Comparison of ENCODE assay signal across 5 fruit fly cellular contexts in the genomic region with DNA sequence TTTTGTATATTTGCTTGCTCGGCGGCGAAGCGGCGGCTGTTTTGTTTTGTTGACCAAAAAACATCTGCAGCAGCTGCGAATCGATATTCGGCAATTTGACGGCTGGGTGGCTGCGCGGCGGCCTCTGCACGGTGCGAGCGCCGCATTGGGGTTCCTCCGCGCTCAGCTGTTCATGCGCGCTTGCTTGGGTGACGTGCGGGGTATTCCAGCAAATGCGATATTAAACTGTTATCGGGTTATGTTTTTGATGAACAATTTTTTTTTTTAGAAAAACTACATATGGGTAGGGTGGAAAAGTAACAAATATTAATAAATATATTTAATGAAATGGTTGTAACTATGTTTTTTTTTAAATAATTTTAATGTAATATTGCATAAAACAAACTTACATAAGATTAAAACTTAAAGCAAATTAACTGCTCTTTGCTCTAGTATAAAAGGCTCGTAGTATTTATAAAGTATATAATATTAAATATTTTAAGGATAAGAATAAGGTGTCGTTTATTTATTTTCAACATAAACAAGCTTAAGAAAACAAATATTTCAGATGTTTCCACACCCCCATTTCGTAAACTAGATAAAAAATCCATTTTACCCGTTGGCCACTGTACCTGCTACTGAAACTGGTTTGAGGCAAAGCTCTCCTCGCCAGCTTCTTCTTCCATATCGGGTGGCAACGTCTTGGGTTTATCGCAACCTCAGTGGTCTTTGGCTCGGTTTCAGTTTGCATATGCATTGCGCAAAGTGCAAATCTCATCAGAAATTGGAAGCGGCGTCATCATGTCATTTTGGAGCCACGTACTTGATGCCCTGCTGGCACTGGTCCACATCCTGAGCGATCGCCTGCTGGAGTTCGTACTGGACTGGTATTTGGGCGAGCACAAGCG.
TF ChIP-seq lines count a peak whose summit lies in the region.

A gene (minus strand): TSS at position 159 of the 887 bp plus-strand sequence.
A gene (plus strand): TSS at position 683 of the 887 bp plus-strand sequence.

TF ChIP-seq in whole organism, adult, 20 proteins besides CTCF, POLR2A, EP300 and RAD21 (continued from another document):
- TF ChIP-seq Clk (GFP tag; optimal IDR thresholded peaks at IDR 0.05; lab: Kevin White, UChicago) (peak; percentile 28), kay (GFP tag; lab: Kevin White, UChicago; ENCODE audit: borderline replicate concordance) (no peak), CG33017 (tag; optimal IDR thresholded peaks at IDR 0.05; lab: Kevin White, UChicago) (peak; percentile 34), Hr96 (GFP tag; optimal IDR thresholded peaks at IDR 0.05; lab: Kevin White, UChicago) (no peak), CG7101 (tag; optimal IDR thresholded peaks at IDR 0.05; lab: Kevin White, UChicago) (peak; percentile 56)

TF ChIP-seq in whole organism, embryonic, 481 proteins besides CTCF, POLR2A, EP300 and RAD21 (continued from another document and continues in another):
- peak; percentile 85 for TF ChIP-seq CG3847 (GFP tag; IDR thresholded peaks at IDR 0.05; lab: Robert Waterston, UW)
- TF ChIP-seq dati (GFP tag; IDR thresholded peaks at IDR 0.05; lab: Robert Waterston, UW): no peak
- no peak for TF ChIP-seq fd102C (GFP tag; optimal IDR thresholded peaks at IDR 0.05; lab: Kevin White, UChicago)
- TF ChIP-seq CG2678 (tag; optimal IDR thresholded peaks at IDR 0.05; lab: Kevin White, UChicago): peak; percentile 64
- TF ChIP-seq CG13296 (GFP tag; optimal IDR thresholded peaks at IDR 0.05; lab: Kevin White, UChicago): peak; percentile 56
- peak; percentile 85 for TF ChIP-seq ssp (GFP tag; IDR thresholded peaks at IDR 0.05; lab: Robert Waterston, UW)
- TF ChIP-seq CG12071 (GFP tag; optimal IDR thresholded peaks at IDR 0.05; lab: Kevin White, UChicago): no peak
- TF ChIP-seq gfzf (GFP tag; optimal IDR thresholded peaks at IDR 0.05; lab: Kevin White, UChicago): peak; percentile 21
- TF ChIP-seq ase (GFP tag; IDR thresholded peaks at IDR 0.05; lab: Robert Waterston, UW): peak; percentile 78; the same call in 2 of the 3 replicates
- peak; percentile 54 for TF ChIP-seq NC2β (GFP tag; optimal IDR thresholded peaks at IDR 0.05; lab: Kevin White, UChicago)
- peak; percentile 41; the same call in 1 of the 2 replicates for TF ChIP-seq al (GFP tag; IDR thresholded peaks at IDR 0.05; lab: Robert Waterston, UW)
- peak; percentile 30 for TF ChIP-seq CG1647 (GFP tag; optimal IDR thresholded peaks at IDR 0.05; lab: Kevin White, UChicago)
- peak; percentile 68 for TF ChIP-seq CG8924 (tag; optimal IDR thresholded peaks at IDR 0.05; lab: Kevin White, UChicago)
- TF ChIP-seq Fer2 (tag; optimal IDR thresholded peaks at IDR 0.05; lab: Kevin White, UChicago): peak; percentile 27
- peak; percentile 19 for TF ChIP-seq CG10431 (GFP tag; optimal IDR thresholded peaks at IDR 0.05; lab: Kevin White, UChicago)
- TF ChIP-seq seq (GFP tag; IDR thresholded peaks at IDR 0.05; lab: Robert Waterston, UW): no peak; the same call in 1 of the 2 replicates
- no peak for TF ChIP-seq sd (tag; optimal IDR thresholded peaks at IDR 0.05; lab: Kevin White, UChicago)
- no peak for TF ChIP-seq CG3407 (GFP tag; optimal IDR thresholded peaks at IDR 0.05; lab: Kevin White, UChicago)
- peak; percentile 67 for TF ChIP-seq CG2712 (tag; optimal IDR thresholded peaks at IDR 0.05; lab: Kevin White, UChicago)
- peak; percentile 22; the same call in 1 of the 2 replicates for TF ChIP-seq CG2129 (GFP tag; IDR thresholded peaks at IDR 0.05; lab: Robert Waterston, UW; ENCODE audit: partially characterized antibody)
- no peak for TF ChIP-seq disco-r (GFP tag; optimal IDR thresholded peaks at IDR 0.05; lab: Kevin White, UChicago)
- no peak for TF ChIP-seq schlank (tag; optimal IDR thresholded peaks at IDR 0.05; lab: Kevin White, UChicago)
- TF ChIP-seq CG42726 (GFP tag; IDR thresholded peaks at IDR 0.05; lab: Robert Waterston, UW; ENCODE audit: partially characterized antibody): peak; percentile 55; the same call in 1 of the 2 replicates
- no peak for TF ChIP-seq toy (GFP tag; IDR thresholded peaks at IDR 0.05; lab: Robert Waterston, UW)
- TF ChIP-seq Dref (GFP tag; IDR thresholded peaks at IDR 0.05; lab: Robert Waterston, UW): peak; percentile 62
- TF ChIP-seq CG6765 (GFP tag; optimal IDR thresholded peaks at IDR 0.05; lab: Kevin White, UChicago): no peak
- no peak for TF ChIP-seq CG2199 (GFP tag; IDR thresholded peaks at IDR 0.05; lab: Robert Waterston, UW)

TF ChIP-seq in whole organism, prepupa, 60 proteins besides CTCF, POLR2A, EP300 and RAD21 (continued from another document and continues in another):
- TF ChIP-seq Sox15 (GFP tag; optimal IDR thresholded peaks at IDR 0.05; lab: Kevin White, UChicago) (no peak), Eip78C (GFP tag; lab: Kevin White, UChicago) (peak; percentile 44), fkh (GFP tag; optimal IDR thresholded peaks at IDR 0.05; lab: Kevin White, UChicago) (peak; percentile 49), ss (GFP tag; optimal IDR thresholded peaks at IDR 0.05; lab: Kevin White, UChicago) (peak in 1 of 2 experiments; percentile 24), CG34406 (GFP tag; optimal IDR thresholded peaks at IDR 0.05; lab: Kevin White, UChicago) (peak; percentile 44), Eip75B (GFP tag; optimal IDR thresholded peaks at IDR 0.05; lab: Kevin White, UChicago) (no peak), CG8319 (GFP tag; optimal IDR thresholded peaks at IDR 0.05; lab: Kevin White, UChicago) (peak; percentile 5), Gug (GFP tag; IDR thresholded peaks at IDR 0.05; lab: Robert Waterston, UW) (no peak), CG6854 (GFP tag; optimal IDR thresholded peaks at IDR 0.05; lab: Kevin White, UChicago) (peak; percentile 21), Ets21C (GFP tag; optimal IDR thresholded peaks at IDR 0.05; lab: Kevin White, UChicago) (peak; percentile 1), CG7368 (GFP tag; optimal IDR thresholded peaks at IDR 0.05; lab: Kevin White, UChicago) (no peak), esn (GFP tag; optimal IDR thresholded peaks at IDR 0.05; lab: Kevin White, UChicago) (peak; percentile 26), CG6163 (GFP tag; IDR thresholded peaks at IDR 0.05; lab: Robert Waterston, UW) (peak; percentile 63), Smox (GFP tag; optimal IDR thresholded peaks at IDR 0.05; lab: Kevin White, UChicago) (peak; percentile 0), dac (GFP tag; optimal IDR thresholded peaks at IDR 0.05; lab: Kevin White, UChicago) (no peak), CG11294 (GFP tag; IDR thresholded peaks at IDR 0.05; lab: Robert Waterston, UW) (peak; percentile 6; the same call in 1 of the 2 replicates), dsx (GFP tag; optimal IDR thresholded peaks at IDR 0.05; lab: Kevin White, UChicago; ENCODE audit: poor library complexity, severe bottlenecking) (peak; percentile 6), pdm3 (GFP tag; optimal IDR thresholded peaks at IDR 0.05; lab: Kevin White, UChicago) (no peak), net (GFP tag; optimal IDR thresholded peaks at IDR 0.05; lab: Kevin White, UChicago) (no peak), CG6276 (GFP tag; optimal IDR thresholded peaks at IDR 0.05; lab: Kevin White, UChicago) (peak; percentile 24), Hr38 (GFP tag; optimal IDR thresholded peaks at IDR 0.05; lab: Kevin White, UChicago) (no peak), CG9139 (GFP tag; optimal IDR thresholded peaks at IDR 0.05; lab: Kevin White, UChicago) (peak; percentile 6), CG10669 (GFP tag; optimal IDR thresholded peaks at IDR 0.05; lab: Kevin White, UChicago) (no peak), CG4318 (GFP tag; optimal IDR thresholded peaks at IDR 0.05; lab: Kevin White, UChicago) (no peak), OdsH (GFP tag; optimal IDR thresholded peaks at IDR 0.05; lab: Kevin White, UChicago) (peak; percentile 0), cyc (GFP tag; optimal IDR thresholded peaks at IDR 0.05; lab: Kevin White, UChicago) (no peak), Lpt (GFP tag; optimal IDR thresholded peaks at IDR 0.05; lab: Kevin White, UChicago) (no peak), Ets96B (tag; optimal IDR thresholded peaks at IDR 0.05; lab: Kevin White, UChicago) (peak; percentile 28), CG3919 (GFP tag; optimal IDR thresholded peaks at IDR 0.05; lab: Kevin White, UChicago) (peak; percentile 4), CG8632 (GFP tag; optimal IDR thresholded peaks at IDR 0.05; lab: Kevin White, UChicago) (peak; percentile 50)

TF ChIP-seq in whole organism, pupa, 21 proteins besides CTCF, POLR2A, EP300 and RAD21 (continued from another document):
- TF ChIP-seq CG17806 (tag; optimal IDR thresholded peaks at IDR 0.05; lab: Kevin White, UChicago): peak; percentile 13
- peak; percentile 6; the same call in 1 of the 3 replicates for TF ChIP-seq CG4496 (GFP tag; IDR thresholded peaks at IDR 0.05; lab: Robert Waterston, UW)
- TF ChIP-seq CG14655 (GFP tag; optimal IDR thresholded peaks at IDR 0.05; lab: Kevin White, UChicago): peak; percentile 19

TF ChIP-seq in whole organism, wandering third instar larva, 38 proteins besides CTCF, POLR2A, EP300 and RAD21 (continued from another document):
- TF ChIP-seq Sp1 (GFP tag; optimal IDR thresholded peaks at IDR 0.05; lab: Kevin White, UChicago) (peak; percentile 60), GATAd (GFP tag; optimal IDR thresholded peaks at IDR 0.05; lab: Kevin White, UChicago) (no peak), fru (GFP tag; optimal IDR thresholded peaks at IDR 0.05; lab: Kevin White, UChicago) (no peak), N (GFP tag; optimal IDR thresholded peaks at IDR 0.05; lab: Kevin White, UChicago) (peak; percentile 25), sage (GFP tag; optimal IDR thresholded peaks at IDR 0.05; lab: Kevin White, UChicago) (peak; percentile 31), HLH106 (tag; optimal IDR thresholded peaks at IDR 0.05; lab: Kevin White, UChicago) (peak; percentile 65), Dfd (GFP tag; optimal IDR thresholded peaks at IDR 0.05; lab: Kevin White, UChicago) (no peak)
TF ChIP-seq in whole organism, wandering third instar larva: peak in this region for 15.
